Worm (Caenorhabditis elegans): ENCODE measurements around the gene str-165.

str-165 gene

ce11 chrV:13827920-13828319 is 3.0 kb upstream of the str-165 start, which contains the start of gene nrf-5:
Gene nrf-5 (plus strand): TSS chrV:13828267.
- TF ChIP-seq ham-2 (GFP tag; optimal IDR thresholded peaks at IDR 0.05) (no peak), hlh-1 (tag; optimal IDR thresholded peaks at IDR 0.05) (peak; percentile 64)

ce11 chrV:13833951-13834350 is 3.0 kb downstream of the str-165 start, which contains the start of gene srx-129:
Gene srx-129 (plus strand): TSS chrV:13834251.
- TF ChIP-seq ces-1 (GFP tag; optimal IDR thresholded peaks at IDR 0.05) (no peak), nhr-237 (tag; optimal IDR thresholded peaks at IDR 0.05) (no peak), sem-2 (GFP tag; optimal IDR thresholded peaks at IDR 0.05) (no peak), flh-1 (GFP tag; optimal IDR thresholded peaks at IDR 0.05) (no peak), ham-2 (GFP tag; optimal IDR thresholded peaks at IDR 0.05) (no peak), lsy-2 (tag; optimal IDR thresholded peaks at IDR 0.05) (no peak), ceh-39 (tag; optimal IDR thresholded peaks at IDR 0.05) (no peak), bed-3 (GFP tag; optimal IDR thresholded peaks at IDR 0.05) (no peak)

- no peak for TF ChIP-seq sptf-1 (tag; optimal IDR thresholded peaks at IDR 0.05)
- no peak for TF ChIP-seq zip-8 (tag; optimal IDR thresholded peaks at IDR 0.05)
- no peak for TF ChIP-seq unc-120 (tag; optimal IDR thresholded peaks at IDR 0.05; ENCODE audit: poor library complexity, severe bottlenecking)
- no peak for TF ChIP-seq ces-1 (GFP tag; optimal IDR thresholded peaks at IDR 0.05)
- no peak for TF ChIP-seq elt-1 (tag; optimal IDR thresholded peaks at IDR 0.05; ENCODE audit: borderline replicate concordance, insufficient read depth)
- no peak for TF ChIP-seq lin-32 (GFP tag; optimal IDR thresholded peaks at IDR 0.05)
- TF ChIP-seq tbx-8 (GFP tag; optimal IDR thresholded peaks at IDR 0.05): no peak
- no peak for TF ChIP-seq ceh-43 (GFP tag; optimal IDR thresholded peaks at IDR 0.05)
- no peak for TF ChIP-seq lin-13 (tag; optimal IDR thresholded peaks at IDR 0.05)
- no peak for TF ChIP-seq ham-2 (GFP tag; optimal IDR thresholded peaks at IDR 0.05)
- TF ChIP-seq mab-5 (tag; optimal IDR thresholded peaks at IDR 0.05): no peak
Observed at ce11 chrV:13837173-13837572, 6.3 kb downstream of the str-165 start, which contains the start of gene srx-128. Gene srx-128 (plus strand): TSS chrV:13837473.

ce11 chrV:13839433-13839832 is 8.5 kb downstream of the str-165 start, which contains the start of gene F55B12.10:
Gene F55B12.10 (plus strand): TSS chrV:13839733.
- no peak for TF ChIP-seq flh-1 (GFP tag; optimal IDR thresholded peaks at IDR 0.05)

ce11 chrV:13840909-13841308 is 10.0 kb downstream of the str-165 start, which contains the start of gene srx-17:
Gene srx-17 (plus strand): TSS chrV:13841209.
- TF ChIP-seq sptf-1 (tag; optimal IDR thresholded peaks at IDR 0.05): no peak
- TF ChIP-seq lin-13 (tag; optimal IDR thresholded peaks at IDR 0.05): no peak
- TF ChIP-seq cnd-1 (tag; optimal IDR thresholded peaks at IDR 0.05): no peak
- no peak for TF ChIP-seq mab-5 (tag; optimal IDR thresholded peaks at IDR 0.05)
- no peak for TF ChIP-seq lsy-2 (tag; optimal IDR thresholded peaks at IDR 0.05)

ce11 chrV:13843147-13843546 is 12.2 kb downstream of the str-165 start, which contains the start of gene srx-130:
Gene srx-130 (plus strand): TSS chrV:13843447.
- TF ChIP-seq ces-1 (GFP tag; optimal IDR thresholded peaks at IDR 0.05) (no peak), mep-1 (tag; optimal IDR thresholded peaks at IDR 0.05) (no peak), lin-13 (tag; optimal IDR thresholded peaks at IDR 0.05) (no peak), cnd-1 (tag; optimal IDR thresholded peaks at IDR 0.05) (no peak), ceh-39 (tag; optimal IDR thresholded peaks at IDR 0.05) (no peak), hlh-1 (tag; optimal IDR thresholded peaks at IDR 0.05) (no peak)

ce11 chrV:13845136-13845535 is 14.2 kb downstream of the str-165 start, which contains the start of gene srx-131:
Gene srx-131 (plus strand): TSS chrV:13845436.
- TF ChIP-seq blmp-1 (tag; optimal IDR thresholded peaks at IDR 0.05): no peak
- no peak for TF ChIP-seq ceh-39 (tag; optimal IDR thresholded peaks at IDR 0.05)
- no peak for TF ChIP-seq lin-13 (tag; optimal IDR thresholded peaks at IDR 0.05)
- no peak for TF ChIP-seq elt-3 (tag; optimal IDR thresholded peaks at IDR 0.05)
- TF ChIP-seq nhr-76 (tag; optimal IDR thresholded peaks at IDR 0.05): no peak
- TF ChIP-seq elt-1 (tag; optimal IDR thresholded peaks at IDR 0.05; ENCODE audit: borderline replicate concordance, insufficient read depth): no peak
- TF ChIP-seq unc-62 (GFP tag; optimal IDR thresholded peaks at IDR 0.05): no peak
- TF ChIP-seq unc-39 (tag; optimal IDR thresholded peaks at IDR 0.05): no peak
- TF ChIP-seq mep-1 (tag; optimal IDR thresholded peaks at IDR 0.05): no peak
- TF ChIP-seq ceh-43 (GFP tag; optimal IDR thresholded peaks at IDR 0.05): no peak
